Fruit fly (Drosophila melanogaster): Measurements from ENCODE around the gene RpL26.

Gene RpL26

dm6 chr3L:18898770-18899278 lies at the start of gene RpL26:
Gene RpL26, plus strand, starts transcription at chr3L:18898875.
- TF ChIP-seq CG6792 (GFP tag; optimal IDR thresholded peaks at IDR 0.05): peak; percentile 50
- TF ChIP-seq achi (GFP tag; optimal IDR thresholded peaks at IDR 0.05): peak; percentile 100
- peak; percentile 14 for TF ChIP-seq dsx (GFP tag; optimal IDR thresholded peaks at IDR 0.05; ENCODE audit: poor library complexity, severe bottlenecking)
- TF ChIP-seq topi (GFP tag; optimal IDR thresholded peaks at IDR 0.05): peak; percentile 68
- TF ChIP-seq lz (GFP tag; optimal IDR thresholded peaks at IDR 0.05): peak; percentile 83
- TF ChIP-seq CG8319 (GFP tag; optimal IDR thresholded peaks at IDR 0.05): peak; percentile 45
- TF ChIP-seq Eip78C (GFP tag): peak; percentile 79
- peak; percentile 77 for TF ChIP-seq Ets21C (GFP tag; optimal IDR thresholded peaks at IDR 0.05)
- TF ChIP-seq Gug (GFP tag; IDR thresholded peaks at IDR 0.05): 0 out of 2 replicates have a peak, but pooled peaks have one; percentile 14
- TF ChIP-seq Sox14 (GFP tag; optimal IDR thresholded peaks at IDR 0.05): peak; percentile 70
- peak; percentile 60 for TF ChIP-seq CG3032 (tag; optimal IDR thresholded peaks at IDR 0.05)
- peak; percentile 52 for TF ChIP-seq acj6 (GFP tag; optimal IDR thresholded peaks at IDR 0.05)
- peak; percentile 58; the same call in 2 of the 3 replicates for TF ChIP-seq CG6163 (GFP tag; IDR thresholded peaks at IDR 0.05)
- no peak for TF ChIP-seq CG32006 (GFP tag; optimal IDR thresholded peaks at IDR 0.05)
- TF ChIP-seq Ets96B (tag; optimal IDR thresholded peaks at IDR 0.05): peak; percentile 25
- peak; percentile 63 for TF ChIP-seq cyc (GFP tag; optimal IDR thresholded peaks at IDR 0.05)
- TF ChIP-seq Eip75B (GFP tag; optimal IDR thresholded peaks at IDR 0.05): no peak
- no peak for TF ChIP-seq dac (GFP tag; optimal IDR thresholded peaks at IDR 0.05)
- peak; percentile 80 for TF ChIP-seq CG6854 (GFP tag; optimal IDR thresholded peaks at IDR 0.05)
- no peak for TF ChIP-seq CG4318 (GFP tag; optimal IDR thresholded peaks at IDR 0.05)
- TF ChIP-seq CG11902 (GFP tag; optimal IDR thresholded peaks at IDR 0.05): peak; percentile 50
- peak; percentile 68 for TF ChIP-seq CG10631 (GFP tag; optimal IDR thresholded peaks at IDR 0.05)
- peak; percentile 55 for TF ChIP-seq Sox15 (GFP tag; optimal IDR thresholded peaks at IDR 0.05)
- TF ChIP-seq fd59A (GFP tag; optimal IDR thresholded peaks at IDR 0.05): peak; percentile 45
- TF ChIP-seq eg (GFP tag; IDR thresholded peaks at IDR 0.05): peak; percentile 60; the same call in 1 of the 3 replicates
- TF ChIP-seq CG31627 (GFP tag; optimal IDR thresholded peaks at IDR 0.05): peak; percentile 86
- TF ChIP-seq Blimp-1 (GFP tag; optimal IDR thresholded peaks at IDR 0.05): peak; percentile 27
- peak; percentile 81 for TF ChIP-seq esn (GFP tag; optimal IDR thresholded peaks at IDR 0.05)
- TF ChIP-seq svp (GFP tag): no peak
- TF ChIP-seq CG34406 (GFP tag; optimal IDR thresholded peaks at IDR 0.05): peak; percentile 57
- TF ChIP-seq CG10669 (GFP tag; optimal IDR thresholded peaks at IDR 0.05): no peak
- TF ChIP-seq CG11294 (GFP tag; IDR thresholded peaks at IDR 0.05): peak; percentile 41; the same call in 1 of the 2 replicates
- TF ChIP-seq fkh (GFP tag; optimal IDR thresholded peaks at IDR 0.05): no peak
- peak; percentile 86 for TF ChIP-seq Hr39 (GFP tag; optimal IDR thresholded peaks at IDR 0.05)

- TF ChIP-seq topi (GFP tag; optimal IDR thresholded peaks at IDR 0.05) (no peak), Gug (GFP tag; IDR thresholded peaks at IDR 0.05) (no peak), vri (GFP tag; optimal IDR thresholded peaks at IDR 0.05) (no peak), dac (GFP tag; optimal IDR thresholded peaks at IDR 0.05) (no peak)
Observed at dm6 chr3L:18852223-18852622, 46.5 kb upstream of the RpL26 start.

dm6 chr3L:18853439-18853838 lies 45.2 kb upstream of the RpL26 start:
- no peak for TF ChIP-seq Hr38 (GFP tag; optimal IDR thresholded peaks at IDR 0.05)
- TF ChIP-seq topi (GFP tag; optimal IDR thresholded peaks at IDR 0.05): no peak
- TF ChIP-seq CG1621 (tag; optimal IDR thresholded peaks at IDR 0.05): no peak
- TF ChIP-seq eg (GFP tag; IDR thresholded peaks at IDR 0.05): no peak
- TF ChIP-seq Eip93F (GFP tag; optimal IDR thresholded peaks at IDR 0.05): no peak
- no peak for TF ChIP-seq Ets21C (GFP tag; optimal IDR thresholded peaks at IDR 0.05)
- TF ChIP-seq vri (GFP tag; optimal IDR thresholded peaks at IDR 0.05): no peak
- TF ChIP-seq Gug (GFP tag; IDR thresholded peaks at IDR 0.05): no peak
- TF ChIP-seq Blimp-1 (GFP tag; optimal IDR thresholded peaks at IDR 0.05): no peak
- no peak for TF ChIP-seq Sox102F (GFP tag; optimal IDR thresholded peaks at IDR 0.05)
- TF ChIP-seq salr (GFP tag; optimal IDR thresholded peaks at IDR 0.05): no peak
- no peak for TF ChIP-seq Sox14 (GFP tag; optimal IDR thresholded peaks at IDR 0.05)
- no peak for TF ChIP-seq CG6163 (GFP tag; IDR thresholded peaks at IDR 0.05)
- TF ChIP-seq esn (GFP tag; optimal IDR thresholded peaks at IDR 0.05): no peak
- TF ChIP-seq CG10669 (GFP tag; optimal IDR thresholded peaks at IDR 0.05): no peak
- no peak for TF ChIP-seq fd85E (GFP tag; optimal IDR thresholded peaks at IDR 0.05)
- TF ChIP-seq CG31627 (GFP tag; optimal IDR thresholded peaks at IDR 0.05): no peak

All from whole organism, prepupa.